Fruit fly (Drosophila melanogaster) whole organism, embryonic: ENCODE data around the gene CG17202.

ENCODE experiments used
- B-H2 ChIP-seq: fragments of 200-800 bp; sonication (Bioruptor generic); optimal IDR thresholded peaks from 2 replicates; lab custom pipeline; 2018; ENCODE audit warnings: missing biosample characterization, mild to moderate bottlenecking, missing genetic modification characterization
- Bgb ChIP-seq: fragments of 200-800 bp; sonication (Bioruptor generic); IDR thresholded peaks from 2 replicates; pipeline ENCODE4 v1.3.6; 2022; ENCODE audit warnings: missing biosample characterization, missing genetic modification characterization; ENCODE audit not compliant: partially characterized antibody
- CG12104 ChIP-seq: fragments of 200-800 bp; sonication (Bioruptor generic); optimal IDR thresholded peaks from 3 replicates; lab custom pipeline; 2016; ENCODE audit warnings: missing biosample characterization, missing genetic modification characterization
- CG12299 ChIP-seq: fragments of 200-800 bp; sonication (Bioruptor generic); optimal IDR thresholded peaks from 2 replicates; lab custom pipeline; 2018; ENCODE audit warnings: missing biosample characterization, mild to moderate bottlenecking, missing genetic modification characterization
- CG12391 ChIP-seq: fragments of 200-800 bp; sonication (Bioruptor generic); optimal IDR thresholded peaks from 3 replicates; lab custom pipeline; 2018; ENCODE audit warnings: missing biosample characterization, mild to moderate bottlenecking, missing genetic modification characterization, moderate library complexity
- CG13123 ChIP-seq: fragments of 200-800 bp; sonication (Bioruptor generic); optimal IDR thresholded peaks from 2 replicates; lab custom pipeline; 2016; ENCODE audit warnings: missing biosample characterization, missing genetic modification characterization
- CG14050 ChIP-seq: fragments of 200-800 bp; sonication (Bioruptor generic); IDR thresholded peaks from 3 replicates; pipeline ENCODE4 v1.3.6; 2022; ENCODE audit warnings: missing biosample characterization, missing genetic modification characterization
- CG15269 ChIP-seq: fragments of 200-800 bp; sonication (Bioruptor generic); optimal IDR thresholded peaks from 2 replicates; lab custom pipeline; 2018; ENCODE audit warnings: missing biosample characterization, mild to moderate bottlenecking, missing genetic modification characterization, moderate library complexity
- CG30020 ChIP-seq: fragments of 200-800 bp; optimal IDR thresholded peaks from 2 replicates; lab custom pipeline; 2019; ENCODE audit warnings: missing biosample characterization, mild to moderate bottlenecking, missing genetic modification characterization, moderate library complexity
- CG30431 ChIP-seq: fragments of 200-800 bp; sonication (Bioruptor generic); optimal IDR thresholded peaks from 2 replicates; lab custom pipeline; 2017; ENCODE audit warnings: missing biosample characterization, missing genetic modification characterization
- CG32767 ChIP-seq: fragments of 200-800 bp; sonication (Bioruptor generic); IDR thresholded peaks from 2 replicates; pipeline ENCODE4 v1.3.6; 2022; ENCODE audit warnings: missing biosample characterization, missing genetic modification characterization
- CG3407 ChIP-seq: fragments of 200-800 bp; sonication (Bioruptor generic); optimal IDR thresholded peaks from 2 replicates; lab custom pipeline; 2018; ENCODE audit warnings: missing biosample characterization, mild to moderate bottlenecking, missing genetic modification characterization
- CG42726 ChIP-seq: fragments of 200-800 bp; sonication (Bioruptor generic); IDR thresholded peaks from 2 replicates; pipeline ENCODE4 v1.3.6; 2022; ENCODE audit warnings: missing biosample characterization, missing genetic modification characterization; ENCODE audit not compliant: partially characterized antibody
- CG9727 ChIP-seq: fragments of 200-800 bp; sonication (Bioruptor generic); optimal IDR thresholded peaks from 3 replicates; lab custom pipeline; 2017; ENCODE audit warnings: missing biosample characterization, mild to moderate bottlenecking, missing genetic modification characterization
- CG9817 ChIP-seq: fragments of 200-800 bp; sonication (Bioruptor generic); optimal IDR thresholded peaks from 2 replicates; lab custom pipeline; 2018; ENCODE audit warnings: missing biosample characterization, mild to moderate bottlenecking, missing genetic modification characterization, moderate library complexity
- Chrac-16 ChIP-seq: fragments of 200-800 bp; sonication (Bioruptor generic); optimal IDR thresholded peaks from 3 replicates; lab custom pipeline; 2016; ENCODE audit warnings: missing biosample characterization, missing genetic modification characterization
- CkIIα-i1 ChIP-seq: fragments of 200-800 bp; sonication (Bioruptor generic); IDR thresholded peaks from 2 replicates; pipeline ENCODE4 v1.3.6; 2022; ENCODE audit warnings: missing biosample characterization, missing genetic modification characterization
- Dek ChIP-seq: fragments of 200-800 bp; sonication (Bioruptor generic); optimal IDR thresholded peaks from 3 replicates; lab custom pipeline; 2019; ENCODE audit warnings: missing biosample characterization, mild to moderate bottlenecking, missing genetic modification characterization, moderate library complexity
- Ets65A ChIP-seq: fragments of 200-800 bp; sonication (Bioruptor generic); peaks from one replicate; lab custom pipeline; 2016; ENCODE audit warnings: missing biosample characterization, missing genetic modification characterization
- Fer1 ChIP-seq: fragments of 200-800 bp; sonication (Bioruptor generic); optimal IDR thresholded peaks from 2 replicates; lab custom pipeline; 2017; ENCODE audit warnings: missing biosample characterization, mild to moderate bottlenecking, missing genetic modification characterization
- GATAe ChIP-seq: fragments of 200-800 bp; sonication (Bioruptor generic); conservative IDR thresholded peaks from 2 replicates; pipeline ENCODE4 v1.3.6; 2022; ENCODE audit warnings: missing biosample characterization, missing genetic modification characterization
- H15 ChIP-seq: fragments of 200-800 bp; sonication (Bioruptor generic); IDR thresholded peaks from 3 replicates; pipeline ENCODE4 v1.3.6; 2022; ENCODE audit warnings: missing biosample characterization, missing genetic modification characterization
- Hr39 ChIP-seq: fragments of >200 bp; optimal IDR thresholded peaks from 2 replicates; lab custom pipeline; 2017
- Lpt ChIP-seq: fragments of >200 bp; optimal IDR thresholded peaks from 2 replicates; lab custom pipeline; 2018; ENCODE audit warnings: missing biosample characterization, missing genetic modification characterization
- MESR4 ChIP-seq: fragments of 200-800 bp; sonication (Bioruptor generic); optimal IDR thresholded peaks from 2 replicates; lab custom pipeline; 2018; ENCODE audit warnings: missing biosample characterization, mild to moderate bottlenecking, missing genetic modification characterization, moderate library complexity
- Med ChIP-seq: fragments of 200-800 bp; sonication (Bioruptor generic); peaks from one replicate; lab custom pipeline; 2016; ENCODE audit warnings: missing biosample characterization, missing genetic modification characterization, mild to moderate bottlenecking, inconsistent platforms, moderate library complexity
- Rx ChIP-seq: fragments of 200-800 bp; sonication (Bioruptor generic); IDR thresholded peaks from 2 replicates; pipeline ENCODE4 v1.3.6; 2022; ENCODE audit warnings: missing biosample characterization, missing genetic modification characterization
- Scr ChIP-seq: fragments of 200-800 bp; sonication (Bioruptor generic); IDR thresholded peaks from 2 replicates; pipeline ENCODE4 v1.3.6; 2022; ENCODE audit warnings: missing biosample characterization, missing genetic modification characterization; ENCODE audit not compliant: partially characterized antibody
- Sin3A ChIP-seq: fragments of >200 bp; optimal IDR thresholded peaks from 2 replicates; lab custom pipeline; 2018
- Usf ChIP-seq: fragments of 200-800 bp; sonication (Bioruptor generic); optimal IDR thresholded peaks from 2 replicates; lab custom pipeline; 2017; ENCODE audit warnings: missing genotype, missing biosample characterization, missing genetic modification characterization
- cg ChIP-seq: fragments of 200-800 bp; sonication (Bioruptor generic); optimal IDR thresholded peaks from 3 replicates; lab custom pipeline; 2019; ENCODE audit warnings: missing biosample characterization, mild to moderate bottlenecking, missing genetic modification characterization, moderate library complexity
- dm ChIP-seq: fragments of 200-800 bp; sonication (Bioruptor generic); optimal IDR thresholded peaks from 3 replicates; lab custom pipeline; 2016; ENCODE audit warnings: missing biosample characterization, missing genetic modification characterization
- emc ChIP-seq: fragments of 200-800 bp; sonication (Bioruptor generic); optimal IDR thresholded peaks from 2 replicates; lab custom pipeline; 2016; ENCODE audit warnings: missing biosample characterization, missing genetic modification characterization
- esg ChIP-seq: fragments of 200-800 bp; sonication (Bioruptor generic); conservative IDR thresholded peaks from 2 replicates; pipeline ENCODE4 v1.3.6; 2022; ENCODE audit warnings: missing biosample characterization, missing genetic modification characterization
- fd96Cb ChIP-seq: fragments of 200-800 bp; sonication (Bioruptor generic); optimal IDR thresholded peaks from 2 replicates; lab custom pipeline; 2018; ENCODE audit warnings: missing biosample characterization, mild to moderate bottlenecking, missing genetic modification characterization, moderate library complexity
- gce ChIP-seq: fragments of 200-800 bp; sonication (Bioruptor generic); IDR thresholded peaks from 3 replicates; pipeline ENCODE4 v1.3.6; 2022; ENCODE audit warnings: missing biosample characterization, missing genetic modification characterization
- grau ChIP-seq: fragments of 200-800 bp; optimal IDR thresholded peaks from 3 replicates; lab custom pipeline; 2019; ENCODE audit warnings: missing biosample characterization, mild to moderate bottlenecking, missing genetic modification characterization, moderate library complexity
- h ChIP-seq: fragments of >200 bp; optimal IDR thresholded peaks from 2 replicates; lab custom pipeline; 2017
- her ChIP-seq: fragments of 200-800 bp; sonication (Bioruptor generic); optimal IDR thresholded peaks from 2 replicates; lab custom pipeline; 2016; ENCODE audit warnings: missing biosample characterization, missing genetic modification characterization
- hkb ChIP-seq, 2 experiments: fragments of 200-800 bp in 1 of 2; fragments of >200 bp in 1 of 2; sonication (Bioruptor generic) in 1 of 2; IDR thresholded peaks in 1 of 2; optimal IDR thresholded peaks in 1 of 2; 2 replicates each; pipeline versions ENCODE4 v1.3.6 to Lab custom; 2017 to 2022; ENCODE audit warnings: missing biosample characterization in 1 of 2, missing genetic modification characterization in 1 of 2
- kni ChIP-seq: fragments of 200-800 bp; sonication (Bioruptor generic); optimal IDR thresholded peaks from 3 replicates; lab custom pipeline; 2017; ENCODE audit warnings: mild to moderate bottlenecking, missing biosample characterization, missing genetic modification reagents, missing genetic modification characterization
- mirr ChIP-seq: fragments of 200-800 bp; sonication (Bioruptor generic); optimal IDR thresholded peaks from 3 replicates; lab custom pipeline; 2018; ENCODE audit warnings: missing biosample characterization, mild to moderate bottlenecking, missing genetic modification characterization
- phol ChIP-seq: fragments of 200-800 bp; sonication (Bioruptor generic); optimal IDR thresholded peaks from 3 replicates; lab custom pipeline; 2018; ENCODE audit warnings: missing biosample characterization, mild to moderate bottlenecking, missing genetic modification characterization, moderate library complexity
- repo ChIP-seq: fragments of 200-800 bp; sonication (Bioruptor generic); optimal IDR thresholded peaks from 2 replicates; lab custom pipeline; 2016; ENCODE audit warnings: missing biosample characterization, missing genetic modification characterization
- run ChIP-seq: fragments of 200-800 bp; sonication (Bioruptor generic); optimal IDR thresholded peaks from 3 replicates; lab custom pipeline; 2018; ENCODE audit warnings: missing biosample characterization, mild to moderate bottlenecking, missing genetic modification characterization
- sens ChIP-seq: fragments of 200-800 bp; sonication (Bioruptor generic); peaks from one replicate; lab custom pipeline; 2016; ENCODE audit warnings: missing biosample characterization, missing genetic modification characterization
- trem ChIP-seq: fragments of 200-800 bp; optimal IDR thresholded peaks from 3 replicates; lab custom pipeline; 2019; ENCODE audit warnings: missing biosample characterization, mild to moderate bottlenecking, missing genetic modification characterization, moderate library complexity
- twi ChIP-seq: fragments of 200-800 bp; optimal IDR thresholded peaks from 2 replicates; lab custom pipeline; 2019; ENCODE audit warnings: missing biosample characterization, mild to moderate bottlenecking, missing genetic modification characterization, moderate library complexity
- zen ChIP-seq: fragments of 200-800 bp; sonication (Bioruptor generic); optimal IDR thresholded peaks from 3 replicates; lab custom pipeline; 2018; ENCODE audit warnings: missing biosample characterization, mild to moderate bottlenecking, missing genetic modification characterization, moderate library complexity
- zen2 ChIP-seq: fragments of 200-800 bp; sonication (Bioruptor generic); IDR thresholded peaks from 3 replicates; pipeline ENCODE4 v1.3.6; 2022; ENCODE audit warnings: missing biosample characterization, missing genetic modification characterization; ENCODE audit not compliant: partially characterized antibody

The CG17202 gene

dm6 chr3R:12401672-12402296 lies 20.8 kb upstream of the CG17202 start, which contains the start of gene DNAlig3 (continued):
- TF ChIP-seq run (tag; lab: Kevin White, UChicago) (no peak), Rx (GFP tag; lab: Robert Waterston, UW) (no peak), zen2 (peak; percentile 68; the same call in 2 of the 3 replicates), emc (no peak), Dek (tag; lab: Kevin White, UChicago) (no peak), MESR4 (peak; percentile 23), repo (no peak), phol (tag; lab: Kevin White, UChicago) (no peak), zen (tag; lab: Kevin White, UChicago) (peak; percentile 17), h (lab: Kevin White, UChicago) (no peak), kni (GFP tag; lab: Kevin White, UChicago) (peak; percentile 44), CG15269 (no peak), Med (GFP tag; lab: Kevin White, UChicago) (peak; percentile 42), Chrac-16 (GFP tag; lab: Kevin White, UChicago) (no peak), CG12391 (tag; lab: Kevin White, UChicago) (no peak), CG3407 (no peak), sens (peak; percentile 32), trem (tag; lab: Kevin White, UChicago) (peak; percentile 23), her (peak; percentile 39)

- peak; percentile 97 for TF ChIP-seq twi (tag; lab: Kevin White, UChicago)
- TF ChIP-seq Lpt = no peak
- peak; percentile 98 for TF ChIP-seq Ets65A (GFP tag; lab: Kevin White, UChicago)
- TF ChIP-seq CkIIα-i1 = peak; percentile 71; the same call in 1 of the 2 replicates
- peak; percentile 93 for TF ChIP-seq Usf
- TF ChIP-seq CG30431 (GFP tag; lab: Kevin White, UChicago) = peak; percentile 94
- peak; percentile 96 for TF ChIP-seq CG14050
- TF ChIP-seq cg = no peak
- no peak for TF ChIP-seq Hr39 (lab: Kevin White, UChicago)
- TF ChIP-seq fd96Cb (tag; lab: Kevin White, UChicago) = peak; percentile 99
- peak; percentile 98 for TF ChIP-seq Fer1 (GFP tag; lab: Kevin White, UChicago)
- TF ChIP-seq GATAe (GFP tag; lab: Robert Waterston, UW) = peak; percentile 72; the same call in 1 of the 2 replicates
- TF ChIP-seq repo = peak; percentile 98
- TF ChIP-seq dm (GFP tag; lab: Kevin White, UChicago) = peak; percentile 85
- peak; percentile 51 for TF ChIP-seq Scr
- peak; percentile 92 for TF ChIP-seq H15 (GFP tag; lab: Robert Waterston, UW)
- peak; percentile 98 for TF ChIP-seq CG9727 (GFP tag; lab: Kevin White, UChicago)
- TF ChIP-seq CG32767 (GFP tag; lab: Robert Waterston, UW) = peak; percentile 93
- TF ChIP-seq gce (GFP tag; lab: Robert Waterston, UW) = peak; percentile 97
- no peak for TF ChIP-seq CG42726 (GFP tag; lab: Robert Waterston, UW)
- peak; percentile 98 for TF ChIP-seq CG12299 (tag; lab: Kevin White, UChicago)
- peak; percentile 99 for TF ChIP-seq Med (GFP tag; lab: Kevin White, UChicago)
- TF ChIP-seq grau = peak; percentile 98
- TF ChIP-seq CG9817 (tag; lab: Kevin White, UChicago) = peak; percentile 97
- TF ChIP-seq phol (tag; lab: Kevin White, UChicago) = peak; percentile 99
- peak; percentile 99 for TF ChIP-seq sens
- no peak for TF ChIP-seq Bgb
- peak; percentile 98 for TF ChIP-seq CG12104 (GFP tag; lab: Kevin White, UChicago)
- TF ChIP-seq CG30020 (tag; lab: Kevin White, UChicago) = peak; percentile 90
- peak; percentile 99 for TF ChIP-seq mirr
- TF ChIP-seq CG13123 (GFP tag; lab: Kevin White, UChicago) = peak; percentile 84
- TF ChIP-seq Sin3A = no peak
- TF ChIP-seq B-H2 (GFP tag; lab: Kevin White, UChicago) = peak; percentile 98
- TF ChIP-seq esg (GFP tag; lab: Robert Waterston, UW) = peak; percentile 93
- TF ChIP-seq hkb (optimal IDR thresholded peaks at IDR 0.05; lab: Kevin White, UChicago) = no peak
- peak; percentile 99 for TF ChIP-seq hkb (GFP tag; IDR thresholded peaks at IDR 0.05; lab: Robert Waterston, UW)
Measured at dm6 chr3R:12402935-12403334, 19.6 kb upstream of the CG17202 start.
